Fruit fly (Drosophila melanogaster) whole organism, embryonic: ENCODE measurements around the gene Epp.

Experiments used
- Adf1 ChIP-seq: fragments of 200-800 bp; sonication (Bioruptor generic); IDR thresholded peaks from 2 replicates; pipeline ENCODE4 v1.3.6; 2022; ENCODE audit warnings: missing biosample characterization, missing genetic modification characterization
- Aef1 ChIP-seq: fragments of 200-800 bp; sonication (Bioruptor generic); IDR thresholded peaks from 3 replicates; pipeline ENCODE4 v1.3.6; 2022; ENCODE audit warnings: missing biosample characterization, missing genetic modification characterization
- B-H1 ChIP-seq: fragments of 200-800 bp; sonication (Bioruptor generic); IDR thresholded peaks from 3 replicates; pipeline ENCODE4 v1.3.6; 2022; ENCODE audit warnings: missing biosample characterization, missing genetic modification characterization
- CG10565 ChIP-seq: fragments of 200-800 bp; sonication (Bioruptor generic); optimal IDR thresholded peaks from 3 replicates; lab custom pipeline; 2016; ENCODE audit warnings: missing biosample characterization, mild to moderate bottlenecking, missing genetic modification characterization
- CG11723 ChIP-seq: fragments of 200-800 bp; sonication (Bioruptor generic); optimal IDR thresholded peaks from 2 replicates; lab custom pipeline; 2017; ENCODE audit warnings: missing biosample characterization, mild to moderate bottlenecking, missing genetic modification characterization
- CG14710 ChIP-seq: fragments of 200-800 bp; sonication (Bioruptor generic); optimal IDR thresholded peaks from 3 replicates; lab custom pipeline; 2019; ENCODE audit warnings: missing biosample characterization, mild to moderate bottlenecking, missing genetic modification characterization, moderate library complexity
- CG16815 ChIP-seq: fragments of 200-800 bp; sonication (Bioruptor generic); optimal IDR thresholded peaks from 3 replicates; lab custom pipeline; 2017; ENCODE audit warnings: missing biosample characterization, mild to moderate bottlenecking, missing genetic modification characterization
- CG17359 ChIP-seq: fragments of 200-800 bp; sonication (Bioruptor generic); optimal IDR thresholded peaks from 3 replicates; lab custom pipeline; 2018; ENCODE audit warnings: missing biosample characterization, mild to moderate bottlenecking, missing genetic modification characterization, moderate library complexity
- CG18476 ChIP-seq: fragments of 200-800 bp; sonication (Bioruptor generic); optimal IDR thresholded peaks from 2 replicates; lab custom pipeline; 2016; ENCODE audit warnings: missing biosample characterization, mild to moderate bottlenecking, missing genetic modification characterization
- CG2889 ChIP-seq: fragments of 200-800 bp; sonication (Bioruptor generic); IDR thresholded peaks from 3 replicates; pipeline ENCODE4 v1.3.6; 2022; ENCODE audit warnings: missing biosample characterization, missing genetic modification characterization
- CG34422 ChIP-seq: fragments of 200-800 bp; sonication (Bioruptor generic); IDR thresholded peaks from 3 replicates; pipeline ENCODE4 v1.3.6; 2022; ENCODE audit warnings: missing biosample characterization, missing genetic modification characterization
- CG3726 ChIP-seq: fragments of 200-800 bp; sonication (Bioruptor generic); IDR thresholded peaks from 3 replicates; pipeline ENCODE4, ENCODE4 v1.3.6; 2022; ENCODE audit warnings: missing biosample characterization, missing genetic modification characterization
- CG3847 ChIP-seq: fragments of 200-800 bp; sonication (Bioruptor generic); IDR thresholded peaks from 2 replicates; pipeline ENCODE4 v1.3.6; 2022; ENCODE audit warnings: missing biosample characterization, missing genetic modification characterization
- CG4282 ChIP-seq: fragments of 200-800 bp; sonication (Bioruptor generic); optimal IDR thresholded peaks from 2 replicates; lab custom pipeline; 2016; ENCODE audit warnings: missing biosample characterization, missing genetic modification characterization
- CG4360 ChIP-seq: fragments of 200-800 bp; sonication (Bioruptor generic); IDR thresholded peaks from 2 replicates; pipeline ENCODE4 v1.3.6; 2022; ENCODE audit warnings: missing biosample characterization, missing genetic modification characterization
- CG5245 ChIP-seq: fragments of 200-800 bp; sonication (Bioruptor generic); optimal IDR thresholded peaks from 3 replicates; lab custom pipeline; 2016; ENCODE audit warnings: missing biosample characterization, missing genetic modification characterization
- CG9215 ChIP-seq: fragments of 200-800 bp; sonication (Bioruptor generic); IDR thresholded peaks from 2 replicates; pipeline ENCODE4 v1.3.6; 2022; ENCODE audit warnings: missing biosample characterization, missing genetic modification characterization
- Dbx ChIP-seq: fragments of 200-800 bp; sonication (Bioruptor generic); IDR thresholded peaks from 3 replicates; pipeline ENCODE4 v1.3.6; 2022; ENCODE audit warnings: missing biosample characterization, missing genetic modification characterization
- Drgx ChIP-seq: fragments of 200-800 bp; sonication (Bioruptor generic); IDR thresholded peaks from 2 replicates; pipeline ENCODE4 v1.3.6; 2022; ENCODE audit warnings: missing biosample characterization, missing genetic modification characterization
- H2.0 ChIP-seq: fragments of 200-800 bp; sonication (Bioruptor generic); IDR thresholded peaks from 2 replicates; pipeline ENCODE4 v1.3.6; 2022; ENCODE audit warnings: missing biosample characterization, missing genetic modification characterization
- HLHmδ ChIP-seq: fragments of 200-800 bp; sonication (Bioruptor generic); optimal IDR thresholded peaks from 2 replicates; lab custom pipeline; 2018; ENCODE audit warnings: missing biosample characterization, mild to moderate bottlenecking, missing genetic modification characterization, moderate library complexity
- Hey ChIP-seq: fragments of 200-800 bp; sonication (Bioruptor generic); optimal IDR thresholded peaks from 3 replicates; lab custom pipeline; 2018; ENCODE audit warnings: missing biosample characterization, mild to moderate bottlenecking, missing genetic modification characterization
- Hr3 ChIP-seq: fragments of 200-800 bp; sonication (Bioruptor generic); optimal IDR thresholded peaks from 3 replicates; lab custom pipeline; 2016; ENCODE audit warnings: missing biosample characterization, missing genetic modification characterization
- Nf-YA ChIP-seq: fragments of 200-800 bp; sonication (Bioruptor generic); IDR thresholded peaks from 2 replicates; pipeline ENCODE4 v1.3.6; 2022; ENCODE audit warnings: missing biosample characterization, missing genetic modification characterization
- Rfx ChIP-seq: fragments of 200-800 bp; sonication (Bioruptor generic); IDR thresholded peaks from 2 replicates; pipeline ENCODE4 v1.3.6; 2022; ENCODE audit warnings: missing biosample characterization, missing genetic modification characterization
- Sin3A ChIP-seq: fragments of >200 bp; optimal IDR thresholded peaks from 2 replicates; lab custom pipeline; 2018
- Spps ChIP-seq: fragments of 200-800 bp; sonication (Bioruptor generic); optimal IDR thresholded peaks from 2 replicates; lab custom pipeline; 2018; ENCODE audit warnings: missing biosample characterization, mild to moderate bottlenecking, missing genetic modification characterization
- Xrp1 ChIP-seq: fragments of 200-800 bp; sonication (Bioruptor generic); IDR thresholded peaks from 2 replicates; pipeline ENCODE4 v1.3.6; 2022; ENCODE audit warnings: missing biosample characterization, missing genetic modification characterization
- bsh ChIP-seq, 2 experiments: fragments of 200-800 bp; sonication (Bioruptor generic); optimal IDR thresholded peaks; 2 replicates each; lab custom pipeline; 2017 to 2018; ENCODE audit warnings: mild to moderate bottlenecking in 2 of 2, missing biosample characterization in 2 of 2, missing genetic modification characterization in 2 of 2, moderate library complexity in 1 of 2
- cad ChIP-seq: fragments of >200 bp; optimal IDR thresholded peaks from 2 replicates; lab custom pipeline; 2017; ENCODE audit warnings: missing biosample characterization, missing genetic modification characterization
- cg ChIP-seq: fragments of 200-800 bp; sonication (Bioruptor generic); optimal IDR thresholded peaks from 3 replicates; lab custom pipeline; 2019; ENCODE audit warnings: missing biosample characterization, mild to moderate bottlenecking, missing genetic modification characterization, moderate library complexity
- corto ChIP-seq: fragments of 200-800 bp; sonication (Bioruptor generic); optimal IDR thresholded peaks from 2 replicates; lab custom pipeline; 2016; ENCODE audit warnings: missing biosample characterization, mild to moderate bottlenecking, missing genetic modification characterization, moderate library complexity
- crol ChIP-seq: fragments of 200-800 bp; sonication (Bioruptor generic); IDR thresholded peaks from 2 replicates; pipeline ENCODE4 v1.3.6; 2022; ENCODE audit warnings: missing biosample characterization, missing genetic modification characterization
- dati ChIP-seq: fragments of 200-800 bp; sonication (Bioruptor generic); IDR thresholded peaks from 2 replicates; pipeline ENCODE4 v1.3.6; 2022; ENCODE audit warnings: missing biosample characterization, missing genetic modification characterization
- ems ChIP-seq: fragments of 200-800 bp; sonication (Bioruptor generic); optimal IDR thresholded peaks from 3 replicates; lab custom pipeline; 2016; ENCODE audit warnings: missing biosample characterization, missing genetic modification characterization
- fd64A ChIP-seq: fragments of 200-800 bp; sonication (Bioruptor generic); optimal IDR thresholded peaks from 3 replicates; lab custom pipeline; 2018; ENCODE audit warnings: missing biosample characterization, mild to moderate bottlenecking, missing genetic modification characterization
- gce ChIP-seq: fragments of 200-800 bp; sonication (Bioruptor generic); IDR thresholded peaks from 3 replicates; pipeline ENCODE4 v1.3.6; 2022; ENCODE audit warnings: missing biosample characterization, missing genetic modification characterization
- hth ChIP-seq: fragments of >200 bp; optimal IDR thresholded peaks from 2 replicates; lab custom pipeline; 2017; ENCODE audit warnings: inconsistent platforms
- lbe ChIP-seq: fragments of 200-800 bp; sonication (Bioruptor generic); optimal IDR thresholded peaks from 2 replicates; lab custom pipeline; 2016; ENCODE audit warnings: missing biosample characterization, mild to moderate bottlenecking, missing genetic modification characterization
- lmd ChIP-seq: fragments of 200-800 bp; sonication (Bioruptor generic); IDR thresholded peaks from 2 replicates; pipeline ENCODE4 v1.3.6; 2022; ENCODE audit warnings: missing biosample characterization, missing genetic modification characterization
- luna ChIP-seq: fragments of 200-800 bp; sonication (Bioruptor generic); optimal IDR thresholded peaks from 2 replicates; lab custom pipeline; 2016; ENCODE audit warnings: missing biosample characterization, missing genetic modification characterization
- nom ChIP-seq: fragments of 200-800 bp; sonication (Bioruptor generic); optimal IDR thresholded peaks from 2 replicates; lab custom pipeline; 2017; ENCODE audit warnings: missing biosample characterization, missing genetic modification characterization, mild to moderate bottlenecking, moderate library complexity, missing genetic modification reagents
- pros ChIP-seq: fragments of 200-800 bp; sonication (Bioruptor generic); optimal IDR thresholded peaks from 3 replicates; lab custom pipeline; 2019; ENCODE audit warnings: missing biosample characterization, mild to moderate bottlenecking, missing genetic modification characterization, moderate library complexity
- sim ChIP-seq: fragments of 200-800 bp; sonication (Bioruptor generic); IDR thresholded peaks from 2 replicates; pipeline ENCODE4 v1.3.6; 2022; ENCODE audit warnings: missing biosample characterization, missing genetic modification characterization
- slbo ChIP-seq: fragments of 200-800 bp; sonication (Bioruptor generic); IDR thresholded peaks from 2 replicates; pipeline ENCODE4 v1.3.6; 2022; ENCODE audit warnings: missing biosample characterization, missing genetic modification characterization
- slp2 ChIP-seq: fragments of 200-800 bp; sonication (Bioruptor generic); optimal IDR thresholded peaks from 2 replicates; lab custom pipeline; 2016; ENCODE audit warnings: missing biosample characterization, missing genetic modification characterization
- ssp ChIP-seq: fragments of 200-800 bp; sonication (Bioruptor generic); IDR thresholded peaks from 2 replicates; pipeline ENCODE4 v1.3.6; 2022; ENCODE audit warnings: missing biosample characterization, missing genetic modification characterization
- trh ChIP-seq: fragments of 200-800 bp; sonication (Bioruptor generic); optimal IDR thresholded peaks from 2 replicates; lab custom pipeline; 2016; ENCODE audit warnings: missing biosample characterization, missing genetic modification characterization
- vvl ChIP-seq: fragments of 200-800 bp; sonication (Bioruptor generic); IDR thresholded peaks from 2 replicates; pipeline ENCODE4 v1.3.6; 2022; ENCODE audit warnings: missing biosample characterization, missing genetic modification characterization

Gene Epp

DNA sequence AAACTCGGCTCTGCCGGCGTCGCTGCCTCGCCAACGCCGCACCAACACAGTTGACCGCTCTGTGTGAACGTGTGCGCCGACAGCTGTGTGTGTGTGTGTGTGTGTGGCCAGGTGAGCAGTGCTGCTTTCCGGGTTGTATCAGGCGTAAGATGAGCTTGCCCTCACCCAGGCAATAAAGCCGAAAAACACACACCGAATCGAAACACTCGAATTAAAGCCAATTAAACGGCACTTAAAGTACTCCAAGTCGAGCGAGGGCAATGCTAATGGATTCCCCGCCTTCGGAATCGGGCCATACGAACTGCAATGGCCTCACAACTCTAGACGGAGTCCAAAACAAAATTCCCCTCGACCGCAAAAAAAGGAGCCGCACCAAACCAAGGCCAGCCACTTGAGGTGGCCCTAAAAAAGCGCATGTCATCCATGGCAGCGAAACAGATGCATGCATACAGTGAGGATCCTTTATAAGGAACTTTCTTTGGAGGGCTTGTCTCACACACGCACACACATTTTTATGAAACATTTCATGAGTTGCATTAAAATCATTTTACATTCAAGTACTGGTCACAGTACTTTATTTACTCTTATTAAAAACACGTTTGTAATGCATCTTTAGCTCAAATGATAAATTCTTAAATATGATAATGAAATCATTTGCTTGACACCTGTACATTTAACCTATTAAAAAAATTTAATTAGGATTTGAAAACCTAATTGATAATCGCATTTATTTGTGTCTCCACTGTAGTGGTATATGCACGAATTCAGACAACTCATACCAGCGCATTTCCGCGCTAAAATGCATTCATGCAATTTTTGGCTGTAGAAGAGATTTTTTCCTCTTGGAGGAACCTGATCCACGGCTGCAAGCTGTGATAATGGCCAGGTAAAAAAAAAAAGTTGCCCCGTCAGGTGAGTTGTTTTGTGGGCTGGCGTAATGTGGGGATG is 44.0 kb downstream of the Epp start:
- TF ChIP-seq corto (GFP tag; lab: Kevin White, UChicago), result peak; percentile 85
- TF ChIP-seq bsh (GFP tag; optimal IDR thresholded peaks at IDR 0.05; lab: Kevin White, UChicago), result peak in 1 of 2 experiments; percentile 82
- TF ChIP-seq Spps (tag; lab: Kevin White, UChicago), result no peak
- TF ChIP-seq gce (GFP tag; lab: Robert Waterston, UW), result 0 out of 3 replicates have a peak, but pooled peaks have one; percentile 18
- 0 out of 2 replicates have a peak, but pooled peaks have one; percentile 19 for TF ChIP-seq CG3847
- 0 out of 2 replicates have a peak, but pooled peaks have one; percentile 29 for TF ChIP-seq slbo
- peak; percentile 86 for TF ChIP-seq nom
- TF ChIP-seq lbe, result peak; percentile 87
- TF ChIP-seq Drgx (GFP tag; lab: Robert Waterston, UW), result peak; percentile 56; the same call in 1 of the 2 replicates
- TF ChIP-seq luna (GFP tag; lab: Kevin White, UChicago), result no peak
- no peak for TF ChIP-seq Hey (tag; lab: Kevin White, UChicago)
- peak; percentile 29; the same call in 1 of the 2 replicates for TF ChIP-seq Adf1
- peak; percentile 20 for TF ChIP-seq cg (GFP tag; lab: Kevin White, UChicago)
- TF ChIP-seq, all 482 proteins: peak for 10

DNA sequence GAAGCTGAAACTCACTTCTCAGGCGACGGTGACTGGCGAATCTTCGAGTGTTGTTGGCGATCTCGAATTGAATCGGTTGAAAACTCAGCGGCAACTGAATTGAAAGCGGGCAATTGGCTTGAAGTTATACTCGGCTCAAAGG is 44.5 kb downstream of the Epp start, which contains the start of gene CG12268:
Gene CG12268, minus strand, starts transcription at position 101 of the 142 bp plus-strand sequence.
- TF ChIP-seq Rfx (GFP tag; lab: Robert Waterston, UW) (no peak), lmd (GFP tag; lab: Robert Waterston, UW) (no peak), Nf-YA (GFP tag; lab: Robert Waterston, UW) (no peak), fd64A (no peak)

DNA sequence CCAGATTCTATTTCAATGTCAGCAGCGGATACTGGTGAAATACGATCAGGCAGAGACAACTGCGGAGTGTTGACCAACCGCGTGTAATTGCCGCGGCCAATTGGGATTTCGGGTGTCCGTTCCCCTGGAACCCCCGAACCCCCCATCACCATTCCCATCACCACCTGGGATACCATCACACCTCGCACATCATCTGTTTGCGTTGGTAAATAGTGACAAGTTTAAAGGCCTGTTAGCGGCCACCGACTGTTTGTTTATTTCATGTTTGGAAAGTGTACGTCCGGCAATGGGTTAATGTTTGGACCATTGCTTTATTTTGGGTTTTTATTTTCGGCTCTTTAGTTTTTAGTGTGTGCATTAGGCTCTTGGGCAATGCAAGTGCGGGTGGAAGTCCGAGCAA is 45.7 kb downstream of the Epp start:
- TF ChIP-seq CG5245 (GFP tag; lab: Kevin White, UChicago) (no peak), Sin3A (no peak), B-H1 (GFP tag; lab: Robert Waterston, UW) (no peak), CG9215 (GFP tag; lab: Robert Waterston, UW) (no peak), CG4360 (GFP tag; lab: Robert Waterston, UW) (no peak), CG10565 (GFP tag; lab: Kevin White, UChicago) (no peak), ssp (GFP tag; lab: Robert Waterston, UW) (no peak), trh (no peak), vvl (0 out of 2 replicates have a peak, but pooled peaks have one; percentile 15), CG34422 (GFP tag; lab: Robert Waterston, UW) (no peak), CG11723 (GFP tag; lab: Kevin White, UChicago) (peak; percentile 4), dati (GFP tag; lab: Robert Waterston, UW) (no peak), sim (GFP tag; lab: Robert Waterston, UW) (no peak), Xrp1 (GFP tag; lab: Robert Waterston, UW) (no peak), Hr3 (GFP tag; lab: Kevin White, UChicago) (no peak), luna (GFP tag; lab: Kevin White, UChicago) (no peak), hth (no peak), CG16815 (GFP tag; lab: Kevin White, UChicago) (no peak), ems (GFP tag; lab: Kevin White, UChicago) (no peak), slp2 (GFP tag; lab: Kevin White, UChicago) (no peak), pros (no peak), HLHmδ (GFP tag; lab: Kevin White, UChicago) (peak; percentile 39), CG14710 (tag; lab: Kevin White, UChicago) (peak; percentile 14), CG4282 (GFP tag; lab: Kevin White, UChicago) (no peak), Dbx (no peak), CG17359 (tag; lab: Kevin White, UChicago) (peak; percentile 18), H2.0 (GFP tag; lab: Robert Waterston, UW) (no peak), CG2889 (GFP tag; lab: Robert Waterston, UW) (no peak), cad (GFP tag; lab: Kevin White, UChicago) (no peak), Aef1 (no peak), CG3726 (no peak), crol (GFP tag; lab: Robert Waterston, UW) (no peak), CG18476 (GFP tag; lab: Kevin White, UChicago) (no peak)
